Fruit fly (Drosophila melanogaster) whole organism, embryonic: ENCODE data around the gene CG14655.

ENCODE experiments used
- ATbp ChIP-seq: fragments of 200-800 bp; sonication (Bioruptor generic); optimal IDR thresholded peaks from 2 replicates; lab custom pipeline; 2017; ENCODE audit warnings: missing biosample characterization, mild to moderate bottlenecking, missing genetic modification characterization, missing genetic modification reagents
- Bteb2 ChIP-seq: fragments of 200-800 bp; sonication (Bioruptor generic); optimal IDR thresholded peaks from 2 replicates; lab custom pipeline; 2016; ENCODE audit warnings: missing biosample characterization, missing genetic modification characterization
- C15 ChIP-seq: fragments of 200-800 bp; sonication (Bioruptor generic); IDR thresholded peaks from 3 replicates; pipeline ENCODE4 v1.3.6; 2022; ENCODE audit warnings: missing biosample characterization, missing genetic modification characterization
- CG1024 ChIP-seq: fragments of 200-800 bp; sonication (Bioruptor generic); IDR thresholded peaks from 2 replicates; pipeline ENCODE4 v1.3.6; 2022; ENCODE audit warnings: missing biosample characterization, missing genetic modification characterization
- CG10274 ChIP-seq: fragments of 200-800 bp; sonication (Bioruptor generic); optimal IDR thresholded peaks from 3 replicates; lab custom pipeline; 2017; ENCODE audit warnings: missing biosample characterization, mild to moderate bottlenecking, missing genetic modification characterization
- CG10979 ChIP-seq: fragments of 200-800 bp; sonication (Bioruptor generic); optimal IDR thresholded peaks from 2 replicates; lab custom pipeline; 2018; ENCODE audit warnings: missing biosample characterization, mild to moderate bottlenecking, missing genetic modification characterization, moderate library complexity
- CG11093 ChIP-seq: fragments of 200-800 bp; sonication (Bioruptor generic); IDR thresholded peaks from 3 replicates; pipeline ENCODE4 v1.3.6; 2022; ENCODE audit warnings: missing biosample characterization, missing genetic modification characterization
- CG11247 ChIP-seq: fragments of 200-800 bp; sonication (Bioruptor generic); IDR thresholded peaks from 2 replicates; pipeline ENCODE4 v1.3.6; 2022; ENCODE audit warnings: missing biosample characterization, missing genetic modification characterization
- CG11696 ChIP-seq: fragments of 200-800 bp; sonication (Bioruptor generic); IDR thresholded peaks from 2 replicates; pipeline ENCODE4 v1.3.6; 2022; ENCODE audit warnings: missing biosample characterization, missing genetic modification characterization
- CG12942 ChIP-seq: fragments of 200-800 bp; sonication (Bioruptor generic); optimal IDR thresholded peaks from 3 replicates; lab custom pipeline; 2016; ENCODE audit warnings: missing biosample characterization, missing genetic modification characterization
- CG13287 ChIP-seq: fragments of 200-800 bp; sonication (Bioruptor generic); IDR thresholded peaks from 2 replicates; pipeline ENCODE4 v1.3.6; 2022; ENCODE audit warnings: missing biosample characterization, missing genetic modification characterization; ENCODE audit not compliant: partially characterized antibody
- CG15696 ChIP-seq: fragments of 200-800 bp; sonication (Bioruptor generic); optimal IDR thresholded peaks from 2 replicates; lab custom pipeline; 2019; ENCODE audit warnings: missing biosample characterization, mild to moderate bottlenecking, missing genetic modification characterization, moderate library complexity
- CG17802 ChIP-seq: fragments of 200-800 bp; sonication (Bioruptor generic); optimal IDR thresholded peaks from 2 replicates; lab custom pipeline; 2018; ENCODE audit warnings: missing biosample characterization, mild to moderate bottlenecking, missing genetic modification characterization, moderate library complexity
- CG34224 ChIP-seq: fragments of 200-800 bp; sonication (Bioruptor generic); IDR thresholded peaks from 3 replicates; pipeline ENCODE4 v1.3.6; 2022; ENCODE audit warnings: missing biosample characterization, missing genetic modification characterization; ENCODE audit not compliant: partially characterized antibody
- CG34376 ChIP-seq: fragments of 200-800 bp; sonication (Bioruptor generic); optimal IDR thresholded peaks from 2 replicates; lab custom pipeline; 2018; ENCODE audit warnings: missing biosample characterization, mild to moderate bottlenecking, missing genetic modification characterization
- CG42726 ChIP-seq: fragments of 200-800 bp; sonication (Bioruptor generic); IDR thresholded peaks from 2 replicates; pipeline ENCODE4 v1.3.6; 2022; ENCODE audit warnings: missing biosample characterization, missing genetic modification characterization; ENCODE audit not compliant: partially characterized antibody
- CG6175 ChIP-seq: fragments of 200-800 bp; sonication (Bioruptor generic); IDR thresholded peaks from 3 replicates; pipeline ENCODE4 v1.3.6; 2022; ENCODE audit warnings: missing biosample characterization, missing genetic modification characterization
- CrebB ChIP-seq: fragments of 200-800 bp; sonication (Bioruptor generic); optimal IDR thresholded peaks from 3 replicates; lab custom pipeline; 2018; ENCODE audit warnings: missing biosample characterization, mild to moderate bottlenecking, missing genetic modification characterization
- D ChIP-seq, 2 experiments: fragments of 200-800 bp in 1 of 2; fragments of >200 bp in 1 of 2; sonication (Bioruptor generic) in 1 of 2; optimal IDR thresholded peaks; 2 replicates in 1 of 2; 3 replicates in 1 of 2; lab custom pipeline; 2017; ENCODE audit warnings: mild to moderate bottlenecking in 1 of 2, missing biosample characterization in 1 of 2, missing genetic modification characterization in 1 of 2, missing genetic modification reagents in 1 of 2
- Dbx ChIP-seq: fragments of 200-800 bp; sonication (Bioruptor generic); IDR thresholded peaks from 3 replicates; pipeline ENCODE4 v1.3.6; 2022; ENCODE audit warnings: missing biosample characterization, missing genetic modification characterization
- E2f1 ChIP-seq: fragments of 200-800 bp; sonication (Bioruptor generic); IDR thresholded peaks from 2 replicates; pipeline ENCODE4 v1.3.6; 2022; ENCODE audit warnings: missing biosample characterization, missing genetic modification characterization
- E2f2 ChIP-seq: fragments of 200-800 bp; sonication (Bioruptor generic); IDR thresholded peaks from 2 replicates; pipeline ENCODE4 v1.3.6; 2022; ENCODE audit warnings: missing biosample characterization, missing genetic modification characterization
- Gug ChIP-seq: fragments of 200-800 bp; sonication (Bioruptor generic); IDR thresholded peaks from 4 replicates; pipeline ENCODE4 v1.3.6; 2022; ENCODE audit warnings: missing biosample characterization, missing genetic modification characterization
- HLHmδ ChIP-seq: fragments of 200-800 bp; sonication (Bioruptor generic); optimal IDR thresholded peaks from 2 replicates; lab custom pipeline; 2018; ENCODE audit warnings: missing biosample characterization, mild to moderate bottlenecking, missing genetic modification characterization, moderate library complexity
- Hr39 ChIP-seq: fragments of >200 bp; optimal IDR thresholded peaks from 2 replicates; lab custom pipeline; 2017
- Lpt ChIP-seq: fragments of >200 bp; optimal IDR thresholded peaks from 2 replicates; lab custom pipeline; 2018; ENCODE audit warnings: missing biosample characterization, missing genetic modification characterization
- MESR4 ChIP-seq: fragments of 200-800 bp; sonication (Bioruptor generic); optimal IDR thresholded peaks from 2 replicates; lab custom pipeline; 2018; ENCODE audit warnings: missing biosample characterization, mild to moderate bottlenecking, missing genetic modification characterization, moderate library complexity
- Oaz ChIP-seq: fragments of 200-800 bp; sonication (Bioruptor generic); IDR thresholded peaks from 2 replicates; pipeline ENCODE4 v1.3.6; 2022; ENCODE audit warnings: missing biosample characterization, missing genetic modification characterization
- Opbp ChIP-seq: fragments of 200-800 bp; sonication (Bioruptor generic); IDR thresholded peaks from 3 replicates; pipeline ENCODE4 v1.3.6; 2022; ENCODE audit warnings: missing biosample characterization, missing genetic modification characterization; ENCODE audit not compliant: partially characterized antibody
- Rx ChIP-seq: fragments of 200-800 bp; sonication (Bioruptor generic); IDR thresholded peaks from 2 replicates; pipeline ENCODE4 v1.3.6; 2022; ENCODE audit warnings: missing biosample characterization, missing genetic modification characterization
- Sry-β ChIP-seq: fragments of 200-800 bp; sonication (Bioruptor generic); optimal IDR thresholded peaks from 2 replicates; lab custom pipeline; 2018; ENCODE audit warnings: missing biosample characterization, mild to moderate bottlenecking, missing genetic modification characterization, moderate library complexity
- Vsx1 ChIP-seq: fragments of 200-800 bp; sonication (Bioruptor generic); optimal IDR thresholded peaks from 2 replicates; lab custom pipeline; 2017; ENCODE audit warnings: missing biosample characterization, mild to moderate bottlenecking, missing genetic modification characterization, missing genetic modification reagents
- Xrp1 ChIP-seq: fragments of 200-800 bp; sonication (Bioruptor generic); IDR thresholded peaks from 2 replicates; pipeline ENCODE4 v1.3.6; 2022; ENCODE audit warnings: missing biosample characterization, missing genetic modification characterization
- YL-1 ChIP-seq: fragments of 200-800 bp; sonication (Bioruptor generic); optimal IDR thresholded peaks from 3 replicates; lab custom pipeline; 2017; ENCODE audit warnings: missing biosample characterization, mild to moderate bottlenecking, missing genetic modification characterization
- bigmax ChIP-seq: fragments of 200-800 bp; sonication (Bioruptor generic); optimal IDR thresholded peaks from 2 replicates; lab custom pipeline; 2018; ENCODE audit warnings: missing biosample characterization, mild to moderate bottlenecking, missing genetic modification characterization
- cad ChIP-seq: fragments of >200 bp; optimal IDR thresholded peaks from 2 replicates; lab custom pipeline; 2017; ENCODE audit warnings: missing biosample characterization, missing genetic modification characterization
- crol ChIP-seq: fragments of 200-800 bp; sonication (Bioruptor generic); IDR thresholded peaks from 2 replicates; pipeline ENCODE4 v1.3.6; 2022; ENCODE audit warnings: missing biosample characterization, missing genetic modification characterization
- exex ChIP-seq: fragments of 200-800 bp; sonication (Bioruptor generic); optimal IDR thresholded peaks from 4 replicates; lab custom pipeline; 2018; ENCODE audit warnings: missing biosample characterization, mild to moderate bottlenecking, missing genetic modification characterization, moderate library complexity
- gsb ChIP-seq: fragments of 200-800 bp; sonication (Bioruptor generic); IDR thresholded peaks from 2 replicates; pipeline ENCODE4 v1.3.6; 2022; ENCODE audit warnings: missing biosample characterization, missing genetic modification characterization
- hbn ChIP-seq: fragments of 200-800 bp; sonication (Bioruptor generic); IDR thresholded peaks from 2 replicates; pipeline ENCODE4 v1.3.6; 2022; ENCODE audit warnings: missing biosample characterization, missing genetic modification characterization; ENCODE audit not compliant: partially characterized antibody
- hkb ChIP-seq, 2 experiments: fragments of 200-800 bp in 1 of 2; fragments of >200 bp in 1 of 2; sonication (Bioruptor generic) in 1 of 2; IDR thresholded peaks in 1 of 2; optimal IDR thresholded peaks in 1 of 2; 2 replicates each; pipeline versions ENCODE4 v1.3.6 to Lab custom; 2017 to 2022; ENCODE audit warnings: missing biosample characterization in 1 of 2, missing genetic modification characterization in 1 of 2
- insv ChIP-seq, 2 experiments: fragments of 200-800 bp; sonication (Bioruptor generic); optimal IDR thresholded peaks; 3 replicates each; lab custom pipeline; 2016 to 2018; ENCODE audit warnings: missing biosample characterization in 2 of 2, missing genetic modification characterization in 2 of 2
- maf-S ChIP-seq: fragments of 200-800 bp; sonication (Bioruptor generic); optimal IDR thresholded peaks from 2 replicates; lab custom pipeline; 2016; ENCODE audit warnings: missing biosample characterization, missing genetic modification characterization
- org-1 ChIP-seq: fragments of 200-800 bp; sonication (Bioruptor generic); optimal IDR thresholded peaks from 2 replicates; lab custom pipeline; 2017; ENCODE audit warnings: missing biosample characterization, missing genetic modification characterization
- run ChIP-seq: fragments of 200-800 bp; sonication (Bioruptor generic); optimal IDR thresholded peaks from 3 replicates; lab custom pipeline; 2018; ENCODE audit warnings: missing biosample characterization, mild to moderate bottlenecking, missing genetic modification characterization
- sens ChIP-seq: fragments of 200-800 bp; sonication (Bioruptor generic); peaks from one replicate; lab custom pipeline; 2016; ENCODE audit warnings: missing biosample characterization, missing genetic modification characterization
- slp2 ChIP-seq: fragments of 200-800 bp; sonication (Bioruptor generic); optimal IDR thresholded peaks from 2 replicates; lab custom pipeline; 2016; ENCODE audit warnings: missing biosample characterization, missing genetic modification characterization
- tll ChIP-seq, 2 experiments: fragments of 200-800 bp in 1 of 2; fragments of >200 bp in 1 of 2; sonication (Bioruptor generic) in 1 of 2; optimal IDR thresholded peaks; 2 replicates each; lab custom pipeline; 2017 to 2019; ENCODE audit warnings: missing biosample characterization in 2 of 2, missing genetic modification characterization in 2 of 2, mild to moderate bottlenecking in 1 of 2, moderate library complexity in 1 of 2
- zfh1 ChIP-seq: fragments of 200-800 bp; sonication (Bioruptor generic); IDR thresholded peaks from 3 replicates; pipeline ENCODE4 v1.3.6; 2022; ENCODE audit warnings: missing biosample characterization, missing genetic modification characterization

The CG14655 gene

dm6 chr3R:4813172-4813716 lies 33.1 kb upstream of the CG14655 start (continued):
- TF ChIP-seq D (optimal IDR thresholded peaks at IDR 0.05; lab: Kevin White, UChicago) (no peak), D (GFP tag; optimal IDR thresholded peaks at IDR 0.05; lab: Kevin White, UChicago) (peak; percentile 65), Bteb2 (peak; percentile 5), MESR4 (GFP tag; lab: Kevin White, UChicago) (peak; percentile 77), insv (GFP tag; optimal IDR thresholded peaks at IDR 0.05; lab: Kevin White, UChicago) (peak in 1 of 2 experiments; percentile 52), run (tag; lab: Kevin White, UChicago) (peak; percentile 44), cad (GFP tag; lab: Kevin White, UChicago) (no peak), exex (peak; percentile 38), CG1024 (GFP tag; lab: Robert Waterston, UW) (peak; percentile 94), CG11696 (GFP tag; lab: Robert Waterston, UW) (no peak), CG17802 (peak; percentile 91), CrebB (peak; percentile 72), bigmax (GFP tag; lab: Kevin White, UChicago) (no peak), HLHmδ (GFP tag; lab: Kevin White, UChicago) (no peak), CG12942 (GFP tag; lab: Kevin White, UChicago) (peak; percentile 26), Opbp (GFP tag; lab: Robert Waterston, UW) (peak; percentile 64; the same call in 2 of the 3 replicates), maf-S (GFP tag; lab: Kevin White, UChicago) (peak; percentile 39), CG34376 (GFP tag; lab: Kevin White, UChicago) (peak; percentile 65), Sry-β (GFP tag; lab: Kevin White, UChicago) (peak; percentile 59), hbn (GFP tag; lab: Robert Waterston, UW) (peak; percentile 47; the same call in 1 of the 2 replicates), gsb (GFP tag; lab: Robert Waterston, UW) (no peak; the same call in 1 of the 2 replicates), CG10274 (GFP tag; lab: Kevin White, UChicago) (no peak), E2f1 (GFP tag; lab: Robert Waterston, UW) (no peak), CG13287 (GFP tag; lab: Robert Waterston, UW) (peak; percentile 67), sens (GFP tag; lab: Kevin White, UChicago) (peak; percentile 89), CG6175 (no peak), org-1 (no peak), Dbx (GFP tag; lab: Robert Waterston, UW) (peak; percentile 70; the same call in 2 of the 3 replicates), Xrp1 (GFP tag; lab: Robert Waterston, UW) (peak; percentile 80), YL-1 (GFP tag; lab: Kevin White, UChicago) (peak; percentile 77), zfh1 (GFP tag; lab: Robert Waterston, UW) (peak; percentile 77), CG11247 (peak; percentile 50; the same call in 1 of the 2 replicates), CG34224 (GFP tag; lab: Robert Waterston, UW) (peak; percentile 55; the same call in 1 of the 3 replicates), E2f2 (GFP tag; lab: Robert Waterston, UW) (peak; percentile 42), Oaz (GFP tag; lab: Robert Waterston, UW) (peak; percentile 19; the same call in 1 of the 2 replicates), CG15696 (tag; lab: Kevin White, UChicago) (peak; percentile 86), Hr39 (lab: Kevin White, UChicago) (no peak), hkb (optimal IDR thresholded peaks at IDR 0.05; lab: Kevin White, UChicago) (no peak), hkb (GFP tag; IDR thresholded peaks at IDR 0.05; lab: Robert Waterston, UW) (peak; percentile 33; the same call in 1 of the 2 replicates), ATbp (peak; percentile 86), CG11093 (GFP tag; lab: Robert Waterston, UW) (peak; percentile 47; the same call in 1 of the 3 replicates), Rx (GFP tag; lab: Robert Waterston, UW) (no peak), Lpt (GFP tag; lab: Kevin White, UChicago) (no peak), crol (GFP tag; lab: Robert Waterston, UW) (no peak), tll (GFP tag; optimal IDR thresholded peaks at IDR 0.05; lab: Kevin White, UChicago) (peak in 1 of 2 experiments; percentile 64), C15 (no peak), CG42726 (GFP tag; lab: Robert Waterston, UW) (peak; percentile 71; the same call in 1 of the 2 replicates), Vsx1 (GFP tag; lab: Kevin White, UChicago) (peak; percentile 65), CG10979 (tag; lab: Kevin White, UChicago) (peak; percentile 49), Gug (GFP tag; lab: Robert Waterston, UW) (peak; percentile 73; the same call in 3 of the 4 replicates), slp2 (GFP tag; lab: Kevin White, UChicago) (no peak)
